Worm (Caenorhabditis elegans) whole organism, mixed stage, embryonic: ENCODE data around the gene ZK616.5.

ENCODE experiments used
- M03D4.4 ChIP-seq: sonication (generic microtip); optimal IDR thresholded peaks from 2 replicates; lab custom pipeline; 2017; ENCODE audit warnings: mild to moderate bottlenecking, missing genetic modification characterization, missing compliant biosample characterization
- bed-3 ChIP-seq: fragments of 200-800 bp; sonication (Bioruptor generic); optimal IDR thresholded peaks from 3 replicates; lab custom pipeline; 2018; ENCODE audit warnings: mild to moderate bottlenecking, missing genetic modification characterization, moderate library complexity, missing compliant biosample characterization
- blmp-1 ChIP-seq: fragments of 150-350 bp; optimal IDR thresholded peaks from 2 replicates; lab custom pipeline; 2014; ENCODE audit warnings: missing biosample characterization, missing genetic modification characterization
- ceh-39 ChIP-seq: fragments of 150-350 bp; optimal IDR thresholded peaks from 2 replicates; lab custom pipeline; 2014; ENCODE audit warnings: missing biosample characterization, missing genetic modification characterization
- ceh-43 ChIP-seq: fragments of 200-800 bp; sonication (Bioruptor generic); optimal IDR thresholded peaks from 2 replicates; lab custom pipeline; 2018; ENCODE audit warnings: mild to moderate bottlenecking, missing genetic modification characterization, moderate library complexity, missing compliant biosample characterization
- ceh-83 ChIP-seq: fragments of 200-800 bp; sonication (Bioruptor generic); optimal IDR thresholded peaks from 2 replicates; lab custom pipeline; 2018; ENCODE audit warnings: mild to moderate bottlenecking, missing genetic modification characterization, missing compliant biosample characterization
- ces-1 ChIP-seq: fragments of 150-350 bp; optimal IDR thresholded peaks from 2 replicates; lab custom pipeline; 2014; ENCODE audit warnings: missing biosample characterization, missing genetic modification reagents, missing genetic modification characterization
- cnd-1 ChIP-seq: fragments of 200-800 bp; sonication (Bioruptor generic); optimal IDR thresholded peaks from 2 replicates; lab custom pipeline; 2018; ENCODE audit warnings: mild to moderate bottlenecking, missing genetic modification characterization, missing compliant biosample characterization
- drap-1 ChIP-seq: fragments of 200-800 bp; sonication (Bioruptor generic); optimal IDR thresholded peaks from 3 replicates; lab custom pipeline; 2018; ENCODE audit warnings: mild to moderate bottlenecking, missing genetic modification characterization, missing compliant biosample characterization
- elt-1 ChIP-seq: sonication (generic microtip); optimal IDR thresholded peaks from 2 replicates; lab custom pipeline; 2017; ENCODE audit warnings: missing genetic modification characterization, mild to moderate bottlenecking, missing compliant biosample characterization, antibody characterized with exemption, moderate library complexity, borderline replicate concordance; ENCODE audit not compliant: insufficient read depth
- elt-3 ChIP-seq: fragments of 150-350 bp; optimal IDR thresholded peaks from 2 replicates; lab custom pipeline; 2014; ENCODE audit warnings: missing biosample characterization, missing genetic modification characterization
- flh-1 ChIP-seq: fragments of 200-800 bp; sonication (Bioruptor generic); optimal IDR thresholded peaks from 2 replicates; lab custom pipeline; 2018; ENCODE audit warnings: mild to moderate bottlenecking, missing genetic modification characterization, moderate library complexity, missing compliant biosample characterization
- ham-2 ChIP-seq: fragments of 200-800 bp; sonication (Bioruptor generic); optimal IDR thresholded peaks from 2 replicates; lab custom pipeline; 2018; ENCODE audit warnings: mild to moderate bottlenecking, missing genetic modification characterization, missing compliant biosample characterization
- hlh-1 ChIP-seq: fragments of 150-350 bp; optimal IDR thresholded peaks from 2 replicates; lab custom pipeline; 2014; ENCODE audit warnings: missing biosample characterization, missing genetic modification reagents, missing genetic modification characterization
- lin-13 ChIP-seq: fragments of 150-350 bp; optimal IDR thresholded peaks from 2 replicates; lab custom pipeline; 2014; ENCODE audit warnings: missing biosample characterization, missing genetic modification characterization
- lin-32 ChIP-seq: fragments of 200-800 bp; sonication (Bioruptor generic); optimal IDR thresholded peaks from 2 replicates; lab custom pipeline; 2018; ENCODE audit warnings: mild to moderate bottlenecking, missing genetic modification characterization, missing compliant biosample characterization
- lsy-2 ChIP-seq: fragments of 150-350 bp; optimal IDR thresholded peaks from 2 replicates; lab custom pipeline; 2014; ENCODE audit warnings: missing biosample characterization, missing genetic modification characterization
- mab-5 ChIP-seq: fragments of 150-350 bp; optimal IDR thresholded peaks from 2 replicates; lab custom pipeline; 2014; ENCODE audit warnings: missing biosample characterization, missing genetic modification characterization
- mep-1 ChIP-seq: fragments of 150-350 bp; optimal IDR thresholded peaks from 2 replicates; lab custom pipeline; 2017; ENCODE audit warnings: missing biosample characterization, missing genetic modification reagents, missing genetic modification characterization, inconsistent platforms
- mls-2 ChIP-seq: sonication (generic microtip); optimal IDR thresholded peaks from 2 replicates; lab custom pipeline; 2016; ENCODE audit warnings: mild to moderate bottlenecking, missing genetic modification characterization, moderate library complexity, missing compliant biosample characterization
- nhr-12 ChIP-seq: fragments of 150-350 bp; optimal IDR thresholded peaks from 2 replicates; lab custom pipeline; 2014; ENCODE audit warnings: missing biosample characterization, missing genetic modification characterization
- nhr-2 ChIP-seq: fragments of 150-350 bp; optimal IDR thresholded peaks from 2 replicates; lab custom pipeline; 2014; ENCODE audit warnings: missing biosample characterization, missing genetic modification characterization
- nhr-237 ChIP-seq: fragments of 150-350 bp; optimal IDR thresholded peaks from 2 replicates; lab custom pipeline; 2014; ENCODE audit warnings: missing biosample characterization, missing genetic modification characterization
- nhr-28 ChIP-seq: fragments of 150-350 bp; optimal IDR thresholded peaks from 2 replicates; lab custom pipeline; 2014; ENCODE audit warnings: missing biosample characterization, missing genetic modification characterization
- nhr-76 ChIP-seq: sonication (generic microtip); optimal IDR thresholded peaks from 2 replicates; lab custom pipeline; 2017; ENCODE audit warnings: missing biosample characterization, missing genetic modification characterization
- pha-4 ChIP-seq: fragments of 150-350 bp; optimal IDR thresholded peaks from 2 replicates; lab custom pipeline; 2018; ENCODE audit warnings: missing biosample characterization, missing genetic modification reagents, missing genetic modification characterization
- sem-2 ChIP-seq: fragments of 200-800 bp; sonication (Bioruptor generic); optimal IDR thresholded peaks from 2 replicates; lab custom pipeline; 2018; ENCODE audit warnings: mild to moderate bottlenecking, missing genetic modification characterization, missing compliant biosample characterization
- snpc-4 ChIP-seq: fragments of 150-350 bp; optimal IDR thresholded peaks from 2 replicates; lab custom pipeline; 2014; ENCODE audit warnings: missing biosample characterization, missing genetic modification characterization
- sptf-1 ChIP-seq: sonication (generic microtip); optimal IDR thresholded peaks from 2 replicates; lab custom pipeline; 2017; ENCODE audit warnings: mild to moderate bottlenecking, missing genetic modification characterization, moderate library complexity, missing compliant biosample characterization
- tbx-8 ChIP-seq: fragments of 200-800 bp; sonication (Bioruptor generic); optimal IDR thresholded peaks from 2 replicates; lab custom pipeline; 2018; ENCODE audit warnings: mild to moderate bottlenecking, missing genetic modification characterization, moderate library complexity, missing compliant biosample characterization
- unc-120 ChIP-seq: sonication (generic microtip); optimal IDR thresholded peaks from 2 replicates; lab custom pipeline; 2017; ENCODE audit warnings: missing genetic modification characterization, missing compliant biosample characterization; ENCODE audit not compliant: poor library complexity, severe bottlenecking
- unc-39 ChIP-seq: fragments of 150-350 bp; optimal IDR thresholded peaks from 2 replicates; lab custom pipeline; 2014; ENCODE audit warnings: missing biosample characterization, missing genetic modification characterization
- unc-62 ChIP-seq: fragments of 150-350 bp; optimal IDR thresholded peaks from 2 replicates; lab custom pipeline; 2014; ENCODE audit warnings: missing biosample characterization, missing genetic modification reagents, missing genetic modification characterization
- zip-8 ChIP-seq: fragments of 150-350 bp; optimal IDR thresholded peaks from 2 replicates; lab custom pipeline; 2014; ENCODE audit warnings: missing biosample characterization, missing genetic modification characterization
- ztf-11 ChIP-seq: fragments of 150-350 bp; optimal IDR thresholded peaks from 2 replicates; lab custom pipeline; 2014; ENCODE audit warnings: missing biosample characterization, missing genetic modification characterization

Gene ZK616.5

ce11 chrIV:5370914-5371313, 20.8 kb upstream of the ZK616.5 start:
- TF ChIP-seq ceh-83 (GFP tag; lab: Kevin White, UChicago) (no peak), nhr-237 (tag; lab: Kevin White, UChicago) (peak; percentile 65), M03D4.4 (tag; lab: Kevin White, UChicago) (peak; percentile 79), elt-1 (tag; lab: Kevin White, UChicago) (no peak), elt-3 (no peak), bed-3 (GFP tag; lab: Kevin White, UChicago) (no peak), lsy-2 (peak; percentile 54), nhr-28 (tag; lab: Kevin White, UChicago) (no peak), nhr-2 (tag; lab: Kevin White, UChicago) (no peak), mab-5 (tag; lab: Kevin White, UChicago) (no peak), mep-1 (tag; lab: Kevin White, UChicago) (peak; percentile 68), unc-39 (tag; lab: Kevin White, UChicago) (no peak), flh-1 (GFP tag; lab: Kevin White, UChicago) (no peak), ham-2 (no peak), nhr-76 (tag; lab: Kevin White, UChicago) (no peak), hlh-1 (tag; lab: Kevin White, UChicago) (no peak), lin-32 (GFP tag; lab: Kevin White, UChicago) (no peak), zip-8 (no peak), ceh-43 (GFP tag; lab: Kevin White, UChicago) (peak; percentile 0), unc-120 (tag; lab: Kevin White, UChicago) (peak; percentile 43), tbx-8 (GFP tag; lab: Kevin White, UChicago) (no peak), mls-2 (no peak), ceh-39 (tag; lab: Kevin White, UChicago) (peak; percentile 6), drap-1 (GFP tag; lab: Kevin White, UChicago) (no peak), pha-4 (tag; lab: Kevin White, UChicago) (no peak), lin-13 (no peak), nhr-12 (tag; lab: Kevin White, UChicago) (no peak), unc-62 (GFP tag; lab: Kevin White, UChicago) (no peak), ces-1 (GFP tag; lab: Kevin White, UChicago) (peak; percentile 20), snpc-4 (tag; lab: Kevin White, UChicago) (no peak), blmp-1 (tag; lab: Kevin White, UChicago) (no peak), sptf-1 (tag; lab: Kevin White, UChicago) (peak; percentile 71), cnd-1 (no peak), sem-2 (GFP tag; lab: Kevin White, UChicago) (no peak), ztf-11 (tag; lab: Kevin White, UChicago) (no peak)

DNA sequence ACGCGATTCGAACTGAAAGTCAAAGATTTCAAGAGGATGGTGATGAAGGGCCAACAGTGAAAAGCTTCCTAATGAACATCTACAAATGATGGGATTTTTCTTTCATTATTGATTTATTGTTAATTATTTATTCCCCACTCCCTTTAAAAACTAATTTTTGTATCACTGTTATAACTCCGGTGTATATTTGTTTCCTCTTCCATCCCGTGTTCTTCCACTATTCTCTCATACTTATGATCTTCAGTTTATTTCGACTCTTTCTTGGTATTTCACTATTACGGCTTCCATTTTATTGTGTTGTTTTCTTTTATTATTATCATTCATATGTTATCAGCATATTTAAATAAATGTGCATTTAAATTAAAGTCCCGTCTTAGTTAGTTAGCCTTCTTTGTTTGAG, 17.4 kb upstream of the ZK616.5 start:
- TF ChIP-seq lsy-2 (no peak), drap-1 (GFP tag; lab: Kevin White, UChicago) (no peak), elt-1 (tag; lab: Kevin White, UChicago) (no peak), bed-3 (GFP tag; lab: Kevin White, UChicago) (no peak), ztf-11 (tag; lab: Kevin White, UChicago) (no peak), ceh-39 (tag; lab: Kevin White, UChicago) (no peak), sptf-1 (tag; lab: Kevin White, UChicago) (no peak), mab-5 (tag; lab: Kevin White, UChicago) (no peak), elt-3 (no peak), M03D4.4 (tag; lab: Kevin White, UChicago) (no peak), unc-39 (tag; lab: Kevin White, UChicago) (no peak), mep-1 (tag; lab: Kevin White, UChicago) (no peak), nhr-2 (tag; lab: Kevin White, UChicago) (no peak), nhr-237 (tag; lab: Kevin White, UChicago) (no peak), zip-8 (no peak), nhr-76 (tag; lab: Kevin White, UChicago) (no peak), mls-2 (no peak), cnd-1 (no peak), lin-13 (no peak)

- no peak for TF ChIP-seq pha-4 (tag; lab: Kevin White, UChicago)
- TF ChIP-seq unc-120 (tag; lab: Kevin White, UChicago) = no peak
- no peak for TF ChIP-seq M03D4.4 (tag; lab: Kevin White, UChicago)
- TF ChIP-seq unc-62 (GFP tag; lab: Kevin White, UChicago) = no peak
- TF ChIP-seq ztf-11 (tag; lab: Kevin White, UChicago) = no peak
- no peak for TF ChIP-seq ceh-43 (GFP tag; lab: Kevin White, UChicago)
- TF ChIP-seq ces-1 (GFP tag; lab: Kevin White, UChicago) = no peak
- no peak for TF ChIP-seq drap-1 (GFP tag; lab: Kevin White, UChicago)
- TF ChIP-seq elt-1 (tag; lab: Kevin White, UChicago) = no peak
- TF ChIP-seq tbx-8 (GFP tag; lab: Kevin White, UChicago) = no peak
- TF ChIP-seq ham-2 = no peak
- TF ChIP-seq, all 35 proteins: peak for 0
Measured at ce11 chrIV:5374946-5375345, 16.8 kb upstream of the ZK616.5 start.
